Comparison of ENCODE assay signal across 3 worm cellular contexts in genomic region chrV:6685499-6685898, ce11.
TF ChIP-seq lines count a peak whose summit lies in the region.

No protein-coding gene starts in this region.

TF ChIP-seq in whole organism, early embryonic, 17 proteins besides CTCF, POLR2A, EP300 and RAD21:
- TF ChIP-seq tra-4 (tag; optimal IDR thresholded peaks at IDR 0.05; lab: Kevin White, UChicago): no peak
- TF ChIP-seq hmg-4 (GFP tag; optimal IDR thresholded peaks at IDR 0.05; lab: Kevin White, UChicago): peak; percentile 18

TF ChIP-seq in whole organism, mixed stage, embryonic, 35 proteins besides CTCF, POLR2A, EP300 and RAD21:
- peak; percentile 60 for TF ChIP-seq lin-32 (GFP tag; optimal IDR thresholded peaks at IDR 0.05; lab: Kevin White, UChicago)
- no peak for TF ChIP-seq unc-120 (tag; optimal IDR thresholded peaks at IDR 0.05; lab: Kevin White, UChicago; ENCODE audit: poor library complexity, severe bottlenecking)
- TF ChIP-seq nhr-2 (tag; optimal IDR thresholded peaks at IDR 0.05; lab: Kevin White, UChicago): peak; percentile 59
- peak; percentile 20 for TF ChIP-seq cnd-1 (tag; optimal IDR thresholded peaks at IDR 0.05; lab: Kevin White, UChicago)

TF ChIP-seq in whole organism, young adult, 124 proteins besides CTCF, POLR2A, EP300 and RAD21:
- TF ChIP-seq zim-3 (tag; optimal IDR thresholded peaks at IDR 0.05; lab: Kevin White, UChicago) (no peak), let-526 (GFP tag; IDR thresholded peaks at IDR 0.05; lab: Robert Waterston, UW) (0 out of 2 replicates have a peak, but pooled peaks have one; percentile 37)
